Worm (Caenorhabditis elegans): ENCODE measurements around the gene fbf-2.

ce11 chrII:6115283-6115682 lies 24.0 kb upstream of the fbf-2 start:
- no peak for TF ChIP-seq repo-1 (tag; optimal IDR thresholded peaks at IDR 0.05)
- TF ChIP-seq unc-62 (GFP tag; optimal IDR thresholded peaks at IDR 0.05) = no peak
- no peak for TF ChIP-seq hmg-1.2 (GFP tag; IDR thresholded peaks at IDR 0.05)
- TF ChIP-seq nhr-179 (tag; optimal IDR thresholded peaks at IDR 0.05) = no peak
- TF ChIP-seq ceh-58 (GFP tag; IDR thresholded peaks at IDR 0.05) = no peak
